Worm (Caenorhabditis elegans) whole organism, L4/young adult: ENCODE data around the gene syg-1.
A peak's percentile ranks its signal among the peaks of the same experiment; 100 is the strongest.

Experiments
- W03F9.2 ChIP-seq: fragments of 150-350 bp; optimal IDR thresholded peaks from 2 replicates; lab custom pipeline; 2014; ENCODE audit warnings: missing biosample characterization, missing genetic modification characterization
- dao-5 ChIP-seq: sonication (generic microtip); optimal IDR thresholded peaks from 2 replicates; lab custom pipeline; 2016; ENCODE audit warnings: missing genotype, missing genetic modification characterization, moderate library complexity, missing compliant biosample characterization
- him-1 ChIP-seq: sonication (generic microtip); optimal IDR thresholded peaks from 2 replicates; lab custom pipeline; 2016; ENCODE audit warnings: missing genotype, missing genetic modification reagents, missing genetic modification characterization, missing compliant biosample characterization

- TF ChIP-seq him-1 (tag; lab: Kevin White, UChicago) (peak; percentile 69), dao-5 (tag; lab: Kevin White, UChicago) (peak; percentile 52), W03F9.2 (tag; lab: Kevin White, UChicago) (peak; percentile 7)
Measured at ce11 chrX:2549322-2549721, 34.2 kb upstream of the syg-1 start.
